Fruit fly (Drosophila melanogaster): ENCODE measurements around the gene CG10470.

- TF ChIP-seq Snoo (tag; optimal IDR thresholded peaks at IDR 0.05) (no peak), gl (tag; optimal IDR thresholded peaks at IDR 0.05) (no peak), CG12605 (GFP tag; IDR thresholded peaks at IDR 0.05) (no peak), CG10348 (GFP tag; IDR thresholded peaks at IDR 0.05) (no peak), CG9948 (tag; optimal IDR thresholded peaks at IDR 0.05) (no peak), Ets98B (GFP tag; IDR thresholded peaks at IDR 0.05) (no peak), CG8301 (tag; optimal IDR thresholded peaks at IDR 0.05) (no peak)
Observed at dm6 chr2L:19041590-19041989, 7.3 kb upstream of the CG10470 start, which contains the start of gene Catsup.
